Fruit fly (Drosophila melanogaster) whole organism, embryonic: ENCODE measurements around the gene Sas-4.

Experiments used
- Aef1 ChIP-seq: fragments of 200-800 bp; sonication (Bioruptor generic); IDR thresholded peaks from 3 replicates; pipeline ENCODE4 v1.3.6; 2022; ENCODE audit warnings: missing biosample characterization, missing genetic modification characterization
- CG10959 ChIP-seq: fragments of 200-800 bp; sonication (Bioruptor generic); IDR thresholded peaks from 2 replicates; pipeline ENCODE4 v1.3.6; 2022; ENCODE audit warnings: missing biosample characterization, missing genetic modification characterization
- CG15514 ChIP-seq: fragments of 200-800 bp; sonication (Bioruptor generic); optimal IDR thresholded peaks from 3 replicates; lab custom pipeline; 2017; ENCODE audit warnings: missing biosample characterization, missing genetic modification characterization, mild to moderate bottlenecking, moderate library complexity, missing genetic modification reagents
- CG1603 ChIP-seq: fragments of 200-800 bp; sonication (Bioruptor generic); optimal IDR thresholded peaks from 2 replicates; lab custom pipeline; 2019; ENCODE audit warnings: missing biosample characterization, mild to moderate bottlenecking, missing genetic modification characterization, moderate library complexity
- CG2199 ChIP-seq: fragments of 200-800 bp; sonication (Bioruptor generic); IDR thresholded peaks from 3 replicates; pipeline ENCODE4 v1.3.6; 2022; ENCODE audit warnings: missing biosample characterization, missing genetic modification characterization
- CG31388 ChIP-seq: fragments of 200-800 bp; sonication (Bioruptor generic); optimal IDR thresholded peaks from 2 replicates; lab custom pipeline; 2016; ENCODE audit warnings: missing biosample characterization, missing genetic modification characterization
- CG4360 ChIP-seq: fragments of 200-800 bp; sonication (Bioruptor generic); IDR thresholded peaks from 2 replicates; pipeline ENCODE4 v1.3.6; 2022; ENCODE audit warnings: missing biosample characterization, missing genetic modification characterization
- CG4424 ChIP-seq: fragments of 200-800 bp; sonication (Bioruptor generic); optimal IDR thresholded peaks from 3 replicates; lab custom pipeline; 2016; ENCODE audit warnings: missing biosample characterization, missing genetic modification characterization
- CG5180 ChIP-seq: fragments of 200-800 bp; sonication (Bioruptor generic); optimal IDR thresholded peaks from 3 replicates; lab custom pipeline; 2017; ENCODE audit warnings: missing biosample characterization, missing genetic modification characterization, mild to moderate bottlenecking, moderate library complexity, missing genetic modification reagents
- CG6654 ChIP-seq: fragments of 200-800 bp; sonication (Bioruptor generic); optimal IDR thresholded peaks from 2 replicates; lab custom pipeline; 2017; ENCODE audit warnings: missing biosample characterization, mild to moderate bottlenecking, missing genetic modification characterization
- CG7271 ChIP-seq: fragments of 200-800 bp; sonication (Bioruptor generic); optimal IDR thresholded peaks from 2 replicates; lab custom pipeline; 2018; ENCODE audit warnings: missing biosample characterization, mild to moderate bottlenecking, missing genetic modification characterization, moderate library complexity
- CG8765 ChIP-seq: fragments of 200-800 bp; sonication (Bioruptor generic); IDR thresholded peaks from 2 replicates; pipeline ENCODE4 v1.3.6; 2022; ENCODE audit warnings: missing biosample characterization, missing genetic modification characterization
- CG9932 ChIP-seq: fragments of 200-800 bp; sonication (Bioruptor generic); IDR thresholded peaks from 2 replicates; pipeline ENCODE4 v1.3.6; 2022; ENCODE audit warnings: missing biosample characterization, missing genetic modification characterization
- Camta ChIP-seq: fragments of 200-800 bp; sonication (Bioruptor generic); optimal IDR thresholded peaks from 2 replicates; lab custom pipeline; 2016; ENCODE audit warnings: missing biosample characterization, missing genetic modification characterization
- D ChIP-seq, 2 experiments: fragments of 200-800 bp in 1 of 2; fragments of >200 bp in 1 of 2; sonication (Bioruptor generic) in 1 of 2; optimal IDR thresholded peaks; 2 replicates in 1 of 2; 3 replicates in 1 of 2; lab custom pipeline; 2017; ENCODE audit warnings: mild to moderate bottlenecking in 1 of 2, missing biosample characterization in 1 of 2, missing genetic modification characterization in 1 of 2, missing genetic modification reagents in 1 of 2
- Dip2 ChIP-seq: fragments of 200-800 bp; sonication (Bioruptor generic); IDR thresholded peaks from 2 replicates; pipeline ENCODE4 v1.3.6; 2022; ENCODE audit warnings: missing biosample characterization, missing genetic modification characterization
- Doc3 ChIP-seq: fragments of 200-800 bp; sonication (Bioruptor generic); IDR thresholded peaks from 3 replicates; pipeline ENCODE4 v1.3.6; 2022; ENCODE audit warnings: missing biosample characterization, missing genetic modification characterization; ENCODE audit not compliant: partially characterized antibody
- ERR ChIP-seq: fragments of 200-800 bp; sonication (Bioruptor generic); optimal IDR thresholded peaks from 2 replicates; lab custom pipeline; 2016; ENCODE audit warnings: missing biosample characterization, missing genetic modification characterization
- Elba2 ChIP-seq: fragments of 200-800 bp; sonication (Bioruptor generic); optimal IDR thresholded peaks from 3 replicates; lab custom pipeline; 2016; ENCODE audit warnings: missing biosample characterization, missing genetic modification characterization
- Hr78 ChIP-seq, 2 experiments: fragments of 200-800 bp in 1 of 2; fragments of >200 bp in 1 of 2; sonication (Bioruptor generic) in 1 of 2; optimal IDR thresholded peaks; 2 replicates each; lab custom pipeline; 2017 to 2019; ENCODE audit warnings: missing biosample characterization in 2 of 2, missing genetic modification characterization in 2 of 2, mild to moderate bottlenecking in 1 of 2, moderate library complexity in 1 of 2
- Opbp ChIP-seq: fragments of 200-800 bp; sonication (Bioruptor generic); IDR thresholded peaks from 3 replicates; pipeline ENCODE4 v1.3.6; 2022; ENCODE audit warnings: missing biosample characterization, missing genetic modification characterization; ENCODE audit not compliant: partially characterized antibody
- Spps ChIP-seq: fragments of 200-800 bp; sonication (Bioruptor generic); optimal IDR thresholded peaks from 2 replicates; lab custom pipeline; 2018; ENCODE audit warnings: missing biosample characterization, mild to moderate bottlenecking, missing genetic modification characterization
- aop ChIP-seq: fragments of 200-800 bp; sonication (Bioruptor generic); IDR thresholded peaks from 2 replicates; pipeline ENCODE4 v1.3.6; 2022; ENCODE audit warnings: missing biosample characterization, missing genetic modification characterization
- ewg ChIP-seq: fragments of 200-800 bp; sonication (Bioruptor generic); optimal IDR thresholded peaks from 3 replicates; lab custom pipeline; 2017; ENCODE audit warnings: mild to moderate bottlenecking, missing biosample characterization, missing genetic modification reagents, missing genetic modification characterization
- gce ChIP-seq: fragments of 200-800 bp; sonication (Bioruptor generic); IDR thresholded peaks from 3 replicates; pipeline ENCODE4 v1.3.6; 2022; ENCODE audit warnings: missing biosample characterization, missing genetic modification characterization
- gro ChIP-seq: fragments of 200-800 bp; sonication (Bioruptor generic); optimal IDR thresholded peaks from 2 replicates; lab custom pipeline; 2016; ENCODE audit warnings: missing biosample characterization, missing genetic modification characterization
- gsb ChIP-seq: fragments of 200-800 bp; sonication (Bioruptor generic); IDR thresholded peaks from 2 replicates; pipeline ENCODE4 v1.3.6; 2022; ENCODE audit warnings: missing biosample characterization, missing genetic modification characterization
- h ChIP-seq: fragments of >200 bp; optimal IDR thresholded peaks from 2 replicates; lab custom pipeline; 2017
- hth ChIP-seq: fragments of >200 bp; optimal IDR thresholded peaks from 2 replicates; lab custom pipeline; 2017; ENCODE audit warnings: inconsistent platforms
- kay ChIP-seq: fragments of 200-800 bp; sonication (Bioruptor generic); optimal IDR thresholded peaks from 2 replicates; lab custom pipeline; 2016; ENCODE audit warnings: missing biosample characterization, missing genetic modification characterization
- kni ChIP-seq: fragments of 200-800 bp; sonication (Bioruptor generic); optimal IDR thresholded peaks from 3 replicates; lab custom pipeline; 2017; ENCODE audit warnings: mild to moderate bottlenecking, missing biosample characterization, missing genetic modification reagents, missing genetic modification characterization
- lov ChIP-seq, 2 experiments: fragments of 200-800 bp in 1 of 2; fragments of >200 bp in 1 of 2; sonication (Bioruptor generic) in 1 of 2; IDR thresholded peaks in 1 of 2; optimal IDR thresholded peaks in 1 of 2; 2 replicates in 1 of 2; 3 replicates in 1 of 2; pipeline versions ENCODE4 v1.3.6 to Lab custom; 2017 to 2022; ENCODE audit warnings: missing biosample characterization in 1 of 2, missing genetic modification characterization in 1 of 2
- nerfin-2 ChIP-seq: fragments of 200-800 bp; sonication (Bioruptor generic); IDR thresholded peaks from 2 replicates; pipeline ENCODE4 v1.3.6; 2022; ENCODE audit warnings: missing biosample characterization, missing genetic modification characterization; ENCODE audit not compliant: partially characterized antibody
- nmo ChIP-seq: fragments of 200-800 bp; sonication (Bioruptor generic); optimal IDR thresholded peaks from 2 replicates; lab custom pipeline; 2018; ENCODE audit warnings: missing biosample characterization, mild to moderate bottlenecking, missing genetic modification characterization, moderate library complexity
- p53 ChIP-seq: fragments of 200-800 bp; sonication (Bioruptor generic); optimal IDR thresholded peaks from 2 replicates; lab custom pipeline; 2016; ENCODE audit warnings: missing biosample characterization, missing genetic modification characterization
- pan ChIP-seq, 4 experiments: fragments of >200 bp in 3 of 4; fragments of 200-800 bp in 1 of 4; sonication (Bioruptor generic) in 1 of 4; optimal IDR thresholded peaks in 3 of 4; IDR thresholded peaks in 1 of 4; 2 replicates each; pipeline versions ENCODE4 v1.3.6 to Lab custom; 2017 to 2022; ENCODE audit warnings: missing biosample characterization in 2 of 4, missing genetic modification characterization in 2 of 4, mixed read lengths in 1 of 4
- pfk ChIP-seq: fragments of 200-800 bp; sonication (Bioruptor generic); optimal IDR thresholded peaks from 2 replicates; lab custom pipeline; 2018; ENCODE audit warnings: missing biosample characterization, mild to moderate bottlenecking, missing genetic modification characterization, moderate library complexity
- pros ChIP-seq: fragments of 200-800 bp; sonication (Bioruptor generic); optimal IDR thresholded peaks from 3 replicates; lab custom pipeline; 2019; ENCODE audit warnings: missing biosample characterization, mild to moderate bottlenecking, missing genetic modification characterization, moderate library complexity
- pum ChIP-seq: fragments of 200-800 bp; sonication (Bioruptor generic); optimal IDR thresholded peaks from 2 replicates; lab custom pipeline; 2016; ENCODE audit warnings: missing biosample characterization, missing genetic modification characterization
- sd ChIP-seq: fragments of 200-800 bp; sonication (Bioruptor generic); optimal IDR thresholded peaks from 3 replicates; lab custom pipeline; 2018; ENCODE audit warnings: missing biosample characterization, mild to moderate bottlenecking, missing genetic modification characterization, moderate library complexity
- sens ChIP-seq: fragments of 200-800 bp; sonication (Bioruptor generic); peaks from one replicate; lab custom pipeline; 2016; ENCODE audit warnings: missing biosample characterization, missing genetic modification characterization
- sens-2 ChIP-seq: fragments of 200-800 bp; sonication (Bioruptor generic); IDR thresholded peaks from 2 replicates; pipeline ENCODE4 v1.3.6; 2022; ENCODE audit warnings: missing biosample characterization, missing genetic modification characterization
- seq ChIP-seq: fragments of 200-800 bp; sonication (Bioruptor generic); IDR thresholded peaks from 2 replicates; pipeline ENCODE4 v1.3.6; 2022; ENCODE audit warnings: missing biosample characterization, missing genetic modification characterization
- sima ChIP-seq: fragments of 200-800 bp; sonication (Bioruptor generic); optimal IDR thresholded peaks from 2 replicates; lab custom pipeline; 2016; ENCODE audit warnings: missing biosample characterization, missing genetic modification characterization
- sqz ChIP-seq: fragments of 200-800 bp; sonication (Bioruptor generic); optimal IDR thresholded peaks from 3 replicates; lab custom pipeline; 2018; ENCODE audit warnings: missing biosample characterization, mild to moderate bottlenecking, missing genetic modification characterization
- tin ChIP-seq: fragments of 200-800 bp; sonication (Bioruptor generic); optimal IDR thresholded peaks from 3 replicates; lab custom pipeline; 2016; ENCODE audit warnings: missing biosample characterization, missing genetic modification characterization
- toy ChIP-seq: fragments of 200-800 bp; sonication (Bioruptor generic); IDR thresholded peaks from 2 replicates; pipeline ENCODE4 v1.3.6; 2022; ENCODE audit warnings: missing biosample characterization, missing genetic modification characterization
- twi ChIP-seq: fragments of 200-800 bp; optimal IDR thresholded peaks from 2 replicates; lab custom pipeline; 2019; ENCODE audit warnings: missing biosample characterization, mild to moderate bottlenecking, missing genetic modification characterization, moderate library complexity
- zfh1 ChIP-seq: fragments of 200-800 bp; sonication (Bioruptor generic); IDR thresholded peaks from 3 replicates; pipeline ENCODE4 v1.3.6; 2022; ENCODE audit warnings: missing biosample characterization, missing genetic modification characterization

Gene Sas-4

dm6 chr3R:7104308-7104707 lies 46.9 kb upstream of the Sas-4 start:
- TF ChIP-seq pros (peak; percentile 75), ERR (GFP tag; lab: Kevin White, UChicago) (no peak), pan (optimal IDR thresholded peaks at IDR 0.05; lab: Kevin White, UChicago) (no peak), pan (GFP tag; optimal IDR thresholded peaks at IDR 0.05 in 1 of 2, IDR thresholded peaks at IDR 0.05 in 1 of 2) (no peak), sd (tag; lab: Kevin White, UChicago) (peak; percentile 7), zfh1 (GFP tag; lab: Robert Waterston, UW) (0 out of 3 replicates have a peak, but pooled peaks have one; percentile 21), CG2199 (GFP tag; lab: Robert Waterston, UW) (0 out of 3 replicates have a peak, but pooled peaks have one; percentile 16), nerfin-2 (no peak), sqz (GFP tag; lab: Kevin White, UChicago) (peak; percentile 29), Doc3 (no peak), CG9932 (GFP tag; lab: Robert Waterston, UW) (no peak), h (no peak), CG15514 (GFP tag; lab: Kevin White, UChicago) (no peak), Hr78 (GFP tag; optimal IDR thresholded peaks at IDR 0.05; lab: Kevin White, UChicago) (no peak), pum (GFP tag; lab: Kevin White, UChicago) (no peak), CG4360 (no peak), p53 (GFP tag; lab: Kevin White, UChicago) (no peak), CG10959 (GFP tag; lab: Robert Waterston, UW) (no peak), CG1603 (tag; lab: Kevin White, UChicago) (no peak), gce (GFP tag; lab: Robert Waterston, UW) (no peak), Aef1 (no peak), CG7271 (no peak), hth (lab: Kevin White, UChicago) (no peak), Spps (tag; lab: Kevin White, UChicago) (no peak), Camta (GFP tag; lab: Kevin White, UChicago) (no peak), nmo (GFP tag; lab: Kevin White, UChicago) (no peak), sima (GFP tag; lab: Kevin White, UChicago) (no peak), sens-2 (GFP tag; lab: Robert Waterston, UW) (no peak), sens (peak; percentile 70), ewg (GFP tag; lab: Kevin White, UChicago) (no peak), CG4424 (GFP tag; lab: Kevin White, UChicago) (no peak), toy (no peak), CG31388 (GFP tag; lab: Kevin White, UChicago) (no peak)

dm6 chr3R:7105503-7106164 lies 45.5 kb upstream of the Sas-4 start:
- TF ChIP-seq seq, result no peak
- TF ChIP-seq D (optimal IDR thresholded peaks at IDR 0.05; lab: Kevin White, UChicago), result peak; percentile 94
- no peak for TF ChIP-seq D (GFP tag; optimal IDR thresholded peaks at IDR 0.05; lab: Kevin White, UChicago)
- no peak for TF ChIP-seq kay
- TF ChIP-seq Opbp (GFP tag; lab: Robert Waterston, UW), result no peak
- no peak for TF ChIP-seq gsb (GFP tag; lab: Robert Waterston, UW)
- TF ChIP-seq kni (GFP tag; lab: Kevin White, UChicago), result peak; percentile 50
- TF ChIP-seq CG4360, result 0 out of 2 replicates have a peak, but pooled peaks have one; percentile 22
- TF ChIP-seq pfk (GFP tag; lab: Kevin White, UChicago), result no peak
- no peak for TF ChIP-seq tin
- TF ChIP-seq CG6654 (GFP tag; lab: Kevin White, UChicago), result no peak
- peak; percentile 93 for TF ChIP-seq twi (tag; lab: Kevin White, UChicago)
- no peak for TF ChIP-seq lov (optimal IDR thresholded peaks at IDR 0.05; lab: Kevin White, UChicago)
- TF ChIP-seq lov (GFP tag; IDR thresholded peaks at IDR 0.05; lab: Robert Waterston, UW), result no peak
- TF ChIP-seq pum (GFP tag; lab: Kevin White, UChicago), result no peak
- TF ChIP-seq gro (GFP tag; lab: Kevin White, UChicago), result no peak
- no peak for TF ChIP-seq CG5180 (GFP tag; lab: Kevin White, UChicago)
- TF ChIP-seq aop (GFP tag; lab: Robert Waterston, UW), result no peak
- peak; percentile 18 for TF ChIP-seq Elba2 (GFP tag; lab: Kevin White, UChicago)
- TF ChIP-seq Dip2 (GFP tag; lab: Robert Waterston, UW), result no peak
- peak; percentile 70 for TF ChIP-seq sens
- TF ChIP-seq Camta (GFP tag; lab: Kevin White, UChicago), result no peak
- TF ChIP-seq CG8765 (GFP tag; lab: Robert Waterston, UW), result no peak
